Worm (Caenorhabditis elegans) whole organism, late embryonic: ENCODE data around the gene vps-22.

Source experiments
- T23F11.4 ChIP-seq: fragments of 200-800 bp; sonication (Bioruptor generic); optimal IDR thresholded peaks from 2 replicates; lab custom pipeline; 2018; ENCODE audit warnings: mild to moderate bottlenecking, missing genetic modification characterization, missing compliant biosample characterization
- ahr-1 ChIP-seq: sonication (generic microtip); optimal IDR thresholded peaks from 2 replicates; lab custom pipeline; 2016; ENCODE audit warnings: missing genetic modification characterization, missing compliant biosample characterization
- ceh-14 ChIP-seq: sonication (generic microtip); optimal IDR thresholded peaks from 2 replicates; lab custom pipeline; 2016; ENCODE audit warnings: missing genotype, missing genetic modification characterization, missing compliant biosample characterization
- ceh-45 ChIP-seq: fragments of 200-800 bp; sonication (Bioruptor generic); IDR thresholded peaks from 2 replicates; pipeline ENCODE4 v1.3.6; 2022; ENCODE audit warnings: missing genetic modification reagents, missing genetic modification characterization, missing compliant biosample characterization
- elt-4 ChIP-seq: sonication (generic microtip); optimal IDR thresholded peaks from 2 replicates; lab custom pipeline; 2016; ENCODE audit warnings: missing genetic modification characterization, missing compliant biosample characterization
- madf-2 ChIP-seq: sonication (generic microtip); optimal IDR thresholded peaks from 2 replicates; lab custom pipeline; 2017; ENCODE audit warnings: missing genetic modification characterization, missing compliant biosample characterization
- nhr-11 ChIP-seq: fragments of 150-350 bp; optimal IDR thresholded peaks from 2 replicates; lab custom pipeline; 2014; ENCODE audit warnings: missing biosample characterization, missing genetic modification characterization
- ref-2 ChIP-seq: sonication (generic microtip); optimal IDR thresholded peaks from 2 replicates; lab custom pipeline; 2016; ENCODE audit warnings: missing genetic modification characterization, missing compliant biosample characterization
- ttx-3 ChIP-seq: sonication (generic microtip); optimal IDR thresholded peaks from 2 replicates; lab custom pipeline; 2016; ENCODE audit warnings: missing genetic modification reagents, missing genetic modification characterization, missing compliant biosample characterization

DNA sequence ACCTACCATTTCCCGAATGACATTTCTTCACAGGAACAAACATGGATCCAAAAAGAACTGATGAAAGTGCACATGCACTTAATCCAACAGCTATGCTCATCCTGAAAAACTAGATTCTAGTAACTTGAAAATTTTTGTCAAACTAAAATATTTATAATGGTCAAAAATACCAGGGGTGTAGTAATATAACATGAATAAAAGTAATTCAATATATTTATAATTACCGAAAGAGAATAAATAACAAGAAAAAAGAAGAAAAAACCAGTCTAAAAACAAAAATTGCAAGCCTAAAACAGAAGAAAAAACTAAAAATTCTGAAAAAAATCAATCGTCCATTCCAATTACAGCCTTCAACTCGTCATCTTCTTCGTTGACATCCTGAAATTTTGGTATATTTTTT, 42.3 kb upstream of the vps-22 start, which contains the start of gene R144.6:
- TF ChIP-seq ttx-3 (tag; lab: Kevin White, UChicago) (no peak), nhr-11 (tag; lab: Kevin White, UChicago) (no peak), madf-2 (tag; lab: Kevin White, UChicago) (no peak), elt-4 (tag; lab: Kevin White, UChicago) (no peak), ceh-14 (tag; lab: Kevin White, UChicago) (no peak), ahr-1 (tag; lab: Kevin White, UChicago) (no peak), ref-2 (tag; lab: Kevin White, UChicago) (no peak), ceh-45 (GFP tag; lab: Robert Waterston, UW) (no peak), T23F11.4 (GFP tag; lab: Kevin White, UChicago) (no peak)
